Worm (Caenorhabditis elegans) whole organism, young adult: Measurements from ENCODE around the gene cht-3.

Experiments
- F23B12.7 ChIP-seq: sonication (generic microtip); optimal IDR thresholded peaks from 2 replicates; lab custom pipeline; 2017; ENCODE audit warnings: missing genetic modification characterization, mild to moderate bottlenecking, missing compliant biosample characterization, antibody characterized with exemption, moderate library complexity; ENCODE audit not compliant: insufficient read depth
- attf-5 ChIP-seq: fragments of 200-800 bp; sonication (Bioruptor generic); optimal IDR thresholded peaks from 2 replicates; lab custom pipeline; 2018; ENCODE audit warnings: mild to moderate bottlenecking, missing genetic modification characterization, missing compliant biosample characterization
- dpl-1 ChIP-seq: fragments of 150-350 bp; optimal IDR thresholded peaks from 2 replicates; lab custom pipeline; 2014; ENCODE audit warnings: missing biosample characterization, missing genetic modification reagents, missing genetic modification characterization
- gei-17 ChIP-seq: fragments of 200-800 bp; sonication (Bioruptor generic); optimal IDR thresholded peaks from 2 replicates; lab custom pipeline; 2018; ENCODE audit warnings: mild to moderate bottlenecking, missing genetic modification characterization, missing compliant biosample characterization
- let-607 ChIP-seq, 2 experiments: fragments of 200-800 bp in 1 of 2; sonication (Bioruptor generic) in 1 of 2; sonication (generic microtip) in 1 of 2; optimal IDR thresholded peaks; 2 replicates each; lab custom pipeline; 2016 to 2018; ENCODE audit warnings: mild to moderate bottlenecking in 2 of 2, missing compliant biosample characterization in 2 of 2, missing genetic modification characterization in 2 of 2, moderate library complexity in 2 of 2, missing genotype in 1 of 2
- snpc-1.1 ChIP-seq: sonication (generic microtip); optimal IDR thresholded peaks from 2 replicates; lab custom pipeline; 2017; ENCODE audit warnings: missing genetic modification characterization, mild to moderate bottlenecking, missing compliant biosample characterization, antibody characterized with exemption, moderate library complexity, missing genotype, missing genetic modification reagents; ENCODE audit not compliant: insufficient read depth
- snpc-4 ChIP-seq, 5 experiments: fragments of 150-350 bp in 1 of 5; sonication (generic microtip) in 4 of 5; optimal IDR thresholded peaks; 2 replicates each; lab custom pipeline; 2014 to 2018; ENCODE audit warnings: missing genetic modification characterization in 5 of 5, missing biosample characterization in 3 of 5, antibody characterized with exemption in 2 of 5, mild to moderate bottlenecking in 2 of 5, missing compliant biosample characterization in 2 of 5, missing genotype in 2 of 5, moderate library complexity in 2 of 5, missing genetic modification reagents in 1 of 5
- sptf-2 ChIP-seq: fragments of 200-800 bp; sonication (Bioruptor generic); optimal IDR thresholded peaks from 2 replicates; lab custom pipeline; 2018; ENCODE audit warnings: mild to moderate bottlenecking, missing genetic modification characterization, missing compliant biosample characterization
- unc-62 ChIP-seq: fragments of 150-350 bp; optimal IDR thresholded peaks from 2 replicates; lab custom pipeline; 2014; ENCODE audit warnings: missing biosample characterization, missing genetic modification reagents, missing genetic modification characterization

ce11 chrIV:7051515-7051914 lies 48.1 kb downstream of the cht-3 start:
- TF ChIP-seq sptf-2 (GFP tag; lab: Kevin White, UChicago), result no peak
- no peak for TF ChIP-seq dpl-1 (GFP tag; lab: Kevin White, UChicago)
- no peak for TF ChIP-seq gei-17 (GFP tag; lab: Kevin White, UChicago)
- TF ChIP-seq snpc-4 (GFP tag; optimal IDR thresholded peaks at IDR 0.05; lab: Kevin White, UChicago), result no peak
- no peak for TF ChIP-seq snpc-4 (tag; optimal IDR thresholded peaks at IDR 0.05; lab: Kevin White, UChicago)
- no peak for TF ChIP-seq snpc-1.1 (tag; lab: Kevin White, UChicago)
- TF ChIP-seq attf-5 (GFP tag; lab: Kevin White, UChicago), result no peak
- no peak for TF ChIP-seq let-607 (tag; optimal IDR thresholded peaks at IDR 0.05; lab: Kevin White, UChicago)
- no peak for TF ChIP-seq F23B12.7 (tag; lab: Kevin White, UChicago)
- no peak for TF ChIP-seq unc-62 (GFP tag; lab: Kevin White, UChicago)
